Worm (Caenorhabditis elegans): Measurements from ENCODE around the gene snn-1.

- TF ChIP-seq flt-1 (GFP tag; IDR thresholded peaks at IDR 0.05) (no peak), T22C8.4 (GFP tag; IDR thresholded peaks at IDR 0.05) (no peak), ztf-29 (GFP tag; IDR thresholded peaks at IDR 0.05) (no peak), ztf-23 (GFP tag; IDR thresholded peaks at IDR 0.05) (no peak), cog-1 (tag; optimal IDR thresholded peaks at IDR 0.05) (no peak), ref-1 (GFP tag; conservative IDR thresholded peaks at IDR 0.05) (no peak), med-1 (GFP tag; optimal IDR thresholded peaks at IDR 0.05; ENCODE audit: insufficient read depth) (no peak), klf-2 (GFP tag; conservative IDR thresholded peaks at IDR 0.05) (no peak)
These were observed at the start of gene snn-1 for ce11 chrIV:1814764-1815518.

Data from whole organism, midembryonic.